Fruit fly (Drosophila melanogaster): Measurements from ENCODE around the gene prt.

DNA sequence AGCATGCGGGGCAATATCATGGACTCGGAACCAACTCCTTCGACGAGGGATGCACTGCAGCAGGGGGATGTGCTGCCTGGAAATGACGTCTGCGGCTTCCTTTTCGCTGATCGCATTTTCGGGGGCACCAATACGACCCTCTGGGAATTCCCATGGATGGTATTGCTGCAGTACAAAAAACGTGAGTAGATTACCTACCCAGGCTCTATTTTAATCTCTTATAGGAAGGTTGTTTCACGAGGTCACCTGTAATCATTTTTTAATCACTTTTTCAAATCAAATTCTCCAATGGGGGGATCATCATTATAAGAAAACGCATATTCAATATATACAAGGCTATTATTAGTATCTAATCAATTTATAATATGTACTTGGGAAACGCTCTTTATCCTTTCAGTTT is 11.9 kb downstream of the prt start:
- TF ChIP-seq toe (GFP tag; optimal IDR thresholded peaks at IDR 0.05) (no peak), bab1 (GFP tag; optimal IDR thresholded peaks at IDR 0.05) (no peak), CG5204 (GFP tag; optimal IDR thresholded peaks at IDR 0.05) (no peak), tj (GFP tag; optimal IDR thresholded peaks at IDR 0.05) (no peak), Clk (GFP tag; optimal IDR thresholded peaks at IDR 0.05) (no peak), CG14711 (tag; optimal IDR thresholded peaks at IDR 0.05) (no peak), kay (GFP tag; ENCODE audit: borderline replicate concordance) (no peak)
